Worm (Caenorhabditis elegans) whole organism, late embryonic: ENCODE results near the gene lys-1.

Experiments
- ceh-18 ChIP-seq: sonication (generic microtip); optimal IDR thresholded peaks from 2 replicates; lab custom pipeline; 2016; ENCODE audit warnings: missing genetic modification characterization, missing compliant biosample characterization
- dmd-4 ChIP-seq: sonication (generic microtip); optimal IDR thresholded peaks from 2 replicates; lab custom pipeline; 2016; ENCODE audit warnings: borderline replicate concordance, missing genetic modification characterization, missing compliant biosample characterization
- eyg-1 ChIP-seq: sonication (generic microtip); optimal IDR thresholded peaks from 2 replicates; lab custom pipeline; 2016; ENCODE audit warnings: missing genotype, missing genetic modification characterization, missing compliant biosample characterization
- fkh-10 ChIP-seq: fragments of 150-350 bp; optimal IDR thresholded peaks from 2 replicates; lab custom pipeline; 2014; ENCODE audit warnings: missing biosample characterization, missing genetic modification reagents, missing genetic modification characterization
- pqm-1 ChIP-seq: sonication (generic microtip); optimal IDR thresholded peaks from 2 replicates; lab custom pipeline; 2016; ENCODE audit warnings: missing genetic modification characterization, missing compliant biosample characterization

DNA sequence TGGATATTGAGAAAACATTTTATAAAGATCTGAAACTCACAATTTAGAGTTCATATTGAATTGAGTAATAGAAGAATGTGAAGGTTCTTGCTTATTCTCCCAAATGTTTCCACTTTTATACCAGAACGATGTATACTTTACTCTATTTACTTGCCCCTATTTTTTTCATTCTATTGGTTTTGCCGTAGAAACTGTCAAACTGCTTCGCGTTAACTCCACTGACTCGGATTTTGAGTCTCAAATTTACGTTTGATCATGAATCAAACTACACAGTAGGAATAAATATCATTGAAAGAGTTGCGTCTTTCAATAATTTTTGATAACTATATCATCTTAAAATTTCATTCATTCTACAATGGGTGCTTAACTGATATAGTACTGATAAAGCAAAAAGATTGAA is 37.8 kb upstream of the lys-1 start, which contains the start of gene fipr-8:
- TF ChIP-seq eyg-1 (no peak), fkh-10 (no peak), pqm-1 (tag; lab: Kevin White, UChicago) (no peak), ceh-18 (no peak), dmd-4 (tag; lab: Kevin White, UChicago) (no peak)
